ENCODE assay signal across 1 fruit fly cellular context in genomic region chr3L:17978468-17978875, dm6.
TF ChIP-seq lines count a peak whose summit lies in the region.

No protein-coding gene starts in this region.

TF ChIP-seq in whole organism, embryonic, 481 proteins besides CTCF, POLR2A, EP300 and RAD21 (continued from another document and continues in another):
- TF ChIP-seq odd (GFP tag; optimal IDR thresholded peaks at IDR 0.05; lab: Kevin White, UChicago): no peak
- no peak for TF ChIP-seq CG7271 (tag; optimal IDR thresholded peaks at IDR 0.05; lab: Kevin White, UChicago)
- TF ChIP-seq slbo (GFP tag; IDR thresholded peaks at IDR 0.05; lab: Robert Waterston, UW): no peak
- no peak for TF ChIP-seq Adf1 (GFP tag; IDR thresholded peaks at IDR 0.05; lab: Robert Waterston, UW)
- no peak for TF ChIP-seq sob (GFP tag; IDR thresholded peaks at IDR 0.05; lab: Robert Waterston, UW)
- no peak for TF ChIP-seq jigr1 (GFP tag; IDR thresholded peaks at IDR 0.05; lab: Robert Waterston, UW)
- TF ChIP-seq HLH54F (GFP tag; optimal IDR thresholded peaks at IDR 0.05; lab: Kevin White, UChicago): no peak
- TF ChIP-seq CG12391 (tag; optimal IDR thresholded peaks at IDR 0.05; lab: Kevin White, UChicago): peak; percentile 60
- no peak for TF ChIP-seq CG34224 (GFP tag; IDR thresholded peaks at IDR 0.05; lab: Robert Waterston, UW; ENCODE audit: partially characterized antibody)
- peak; percentile 39 for TF ChIP-seq CoRest (tag; optimal IDR thresholded peaks at IDR 0.05; lab: Kevin White, UChicago)
- TF ChIP-seq pfk (GFP tag; optimal IDR thresholded peaks at IDR 0.05; lab: Kevin White, UChicago): no peak
- no peak for TF ChIP-seq CG15011 (GFP tag; optimal IDR thresholded peaks at IDR 0.05; lab: Kevin White, UChicago)
- TF ChIP-seq GATAe (GFP tag; conservative IDR thresholded peaks at IDR 0.05; lab: Robert Waterston, UW): no peak
- TF ChIP-seq Sox102F (GFP tag; optimal IDR thresholded peaks at IDR 0.05; lab: Kevin White, UChicago): peak; percentile 74
- no peak for TF ChIP-seq Dll (GFP tag; IDR thresholded peaks at IDR 0.05; lab: Robert Waterston, UW; ENCODE audit: partially characterized antibody)
- TF ChIP-seq Sox100B (GFP tag; optimal IDR thresholded peaks at IDR 0.05; lab: Kevin White, UChicago): peak; percentile 25
- TF ChIP-seq CG15269 (tag; optimal IDR thresholded peaks at IDR 0.05; lab: Kevin White, UChicago): no peak
- no peak for TF ChIP-seq stwl (tag; optimal IDR thresholded peaks at IDR 0.05; lab: Kevin White, UChicago)
- no peak for TF ChIP-seq CG32772 (GFP tag; IDR thresholded peaks at IDR 0.05; lab: Robert Waterston, UW)
- no peak for TF ChIP-seq Scr (GFP tag; IDR thresholded peaks at IDR 0.05; lab: Robert Waterston, UW; ENCODE audit: partially characterized antibody)
- TF ChIP-seq bowl (GFP tag; IDR thresholded peaks at IDR 0.05; lab: Robert Waterston, UW): no peak
- no peak for TF ChIP-seq CG10274 (GFP tag; optimal IDR thresholded peaks at IDR 0.05; lab: Kevin White, UChicago)
- TF ChIP-seq exex (tag; optimal IDR thresholded peaks at IDR 0.05; lab: Kevin White, UChicago): no peak
- no peak for TF ChIP-seq dan (GFP tag; IDR thresholded peaks at IDR 0.05; lab: Robert Waterston, UW)
- TF ChIP-seq pita (GFP tag; optimal IDR thresholded peaks at IDR 0.05; lab: Kevin White, UChicago): no peak
- TF ChIP-seq unc-4 (GFP tag; IDR thresholded peaks at IDR 0.05; lab: Robert Waterston, UW; ENCODE audit: partially characterized antibody): no peak
- TF ChIP-seq ato (GFP tag; IDR thresholded peaks at IDR 0.05; lab: Robert Waterston, UW; ENCODE audit: partially characterized antibody): no peak
- TF ChIP-seq tio (GFP tag; optimal IDR thresholded peaks at IDR 0.05; lab: Kevin White, UChicago): no peak
- TF ChIP-seq maf-S (GFP tag; optimal IDR thresholded peaks at IDR 0.05; lab: Kevin White, UChicago): no peak
- no peak for TF ChIP-seq Jarid2 (GFP tag; optimal IDR thresholded peaks at IDR 0.05; lab: Kevin White, UChicago)
- no peak for TF ChIP-seq CG4707 (GFP tag; optimal IDR thresholded peaks at IDR 0.05; lab: Kevin White, UChicago)
- TF ChIP-seq gcm (GFP tag; optimal IDR thresholded peaks at IDR 0.05; lab: Kevin White, UChicago): no peak
- no peak for TF ChIP-seq cas (GFP tag; IDR thresholded peaks at IDR 0.05; lab: Robert Waterston, UW)
- TF ChIP-seq CG18476 (GFP tag; optimal IDR thresholded peaks at IDR 0.05; lab: Kevin White, UChicago): no peak
- TF ChIP-seq Ets97D (GFP tag; optimal IDR thresholded peaks at IDR 0.05; lab: Kevin White, UChicago): no peak
- no peak for TF ChIP-seq YL-1 (GFP tag; optimal IDR thresholded peaks at IDR 0.05; lab: Kevin White, UChicago)
- TF ChIP-seq CG2712 (tag; optimal IDR thresholded peaks at IDR 0.05; lab: Kevin White, UChicago): peak; percentile 70
- no peak for TF ChIP-seq NK7.1 (GFP tag; optimal IDR thresholded peaks at IDR 0.05; lab: Kevin White, UChicago)
- TF ChIP-seq lab (GFP tag; optimal IDR thresholded peaks at IDR 0.05; lab: Kevin White, UChicago): no peak
- no peak for TF ChIP-seq CG15479 (GFP tag; optimal IDR thresholded peaks at IDR 0.05; lab: Kevin White, UChicago)
- TF ChIP-seq CG16815 (GFP tag; optimal IDR thresholded peaks at IDR 0.05; lab: Kevin White, UChicago): peak; percentile 20
- no peak for TF ChIP-seq oc (tag; optimal IDR thresholded peaks at IDR 0.05; lab: Kevin White, UChicago)
- TF ChIP-seq trem (tag; optimal IDR thresholded peaks at IDR 0.05; lab: Kevin White, UChicago): peak; percentile 30
- no peak for TF ChIP-seq Aef1 (GFP tag; IDR thresholded peaks at IDR 0.05; lab: Robert Waterston, UW)
- peak; percentile 51 for TF ChIP-seq az2 (GFP tag; optimal IDR thresholded peaks at IDR 0.05; lab: Kevin White, UChicago)
- no peak for TF ChIP-seq chn (GFP tag; optimal IDR thresholded peaks at IDR 0.05; lab: Kevin White, UChicago)
- TF ChIP-seq klu (GFP tag; IDR thresholded peaks at IDR 0.05; lab: Robert Waterston, UW): no peak
- TF ChIP-seq CG7556 (GFP tag; optimal IDR thresholded peaks at IDR 0.05; lab: Kevin White, UChicago): no peak
- TF ChIP-seq Lim3 (GFP tag; IDR thresholded peaks at IDR 0.05; lab: Robert Waterston, UW): no peak
- no peak for TF ChIP-seq al (GFP tag; IDR thresholded peaks at IDR 0.05; lab: Robert Waterston, UW)
- no peak for TF ChIP-seq sens-2 (GFP tag; IDR thresholded peaks at IDR 0.05; lab: Robert Waterston, UW)
- no peak for TF ChIP-seq emc (GFP tag; optimal IDR thresholded peaks at IDR 0.05; lab: Kevin White, UChicago)
- TF ChIP-seq CG11560 (tag; IDR thresholded peaks at IDR 0.05; lab: Robert Waterston, UW): no peak
- TF ChIP-seq CG5953 (GFP tag; IDR thresholded peaks at IDR 0.05; lab: Robert Waterston, UW): no peak
- no peak for TF ChIP-seq yki (optimal IDR thresholded peaks at IDR 0.05; lab: Kevin White, UChicago)
- TF ChIP-seq CG9609 (GFP tag; optimal IDR thresholded peaks at IDR 0.05; lab: Kevin White, UChicago): no peak
- TF ChIP-seq Nf-YB (GFP tag; optimal IDR thresholded peaks at IDR 0.05; lab: Kevin White, UChicago): no peak
- no peak for TF ChIP-seq H2.0 (GFP tag; IDR thresholded peaks at IDR 0.05; lab: Robert Waterston, UW)
- TF ChIP-seq mam (GFP tag; optimal IDR thresholded peaks at IDR 0.05; lab: Kevin White, UChicago): no peak
- no peak for TF ChIP-seq tup (GFP tag; optimal IDR thresholded peaks at IDR 0.05; lab: Kevin White, UChicago)
- peak; percentile 43; the same call in 1 of the 2 replicates for TF ChIP-seq sisA (GFP tag; IDR thresholded peaks at IDR 0.05; lab: Robert Waterston, UW)
- peak; percentile 45 for TF ChIP-seq D19A (tag; optimal IDR thresholded peaks at IDR 0.05; lab: Kevin White, UChicago)
- TF ChIP-seq vvl (GFP tag; IDR thresholded peaks at IDR 0.05; lab: Robert Waterston, UW): no peak
- no peak for TF ChIP-seq CG17912 (GFP tag; optimal IDR thresholded peaks at IDR 0.05; lab: Kevin White, UChicago)
- TF ChIP-seq ems (GFP tag; optimal IDR thresholded peaks at IDR 0.05; lab: Kevin White, UChicago): no peak
- TF ChIP-seq dmrt99B (tag; optimal IDR thresholded peaks at IDR 0.05; lab: Kevin White, UChicago): peak; percentile 62
- TF ChIP-seq CG10565 (GFP tag; optimal IDR thresholded peaks at IDR 0.05; lab: Kevin White, UChicago): no peak
- no peak for TF ChIP-seq dysf (GFP tag; IDR thresholded peaks at IDR 0.05; lab: Robert Waterston, UW)
- no peak for TF ChIP-seq CG14050 (GFP tag; IDR thresholded peaks at IDR 0.05; lab: Robert Waterston, UW)
- TF ChIP-seq MESR4 (GFP tag; optimal IDR thresholded peaks at IDR 0.05; lab: Kevin White, UChicago): no peak
- TF ChIP-seq CG7786 (GFP tag; optimal IDR thresholded peaks at IDR 0.05; lab: Kevin White, UChicago): no peak
- no peak for TF ChIP-seq fu2 (GFP tag; optimal IDR thresholded peaks at IDR 0.05; lab: Kevin White, UChicago)
- no peak for TF ChIP-seq insv (GFP tag; optimal IDR thresholded peaks at IDR 0.05; lab: Kevin White, UChicago)
- no peak for TF ChIP-seq pnt (GFP tag; optimal IDR thresholded peaks at IDR 0.05; lab: Kevin White, UChicago)
- TF ChIP-seq lola (GFP tag; optimal IDR thresholded peaks at IDR 0.05; lab: Kevin White, UChicago): peak in 1 of 3 experiments; percentile 56
- TF ChIP-seq CG13424 (tag; optimal IDR thresholded peaks at IDR 0.05; lab: Kevin White, UChicago): peak; percentile 37
- TF ChIP-seq CG7987 (GFP tag; optimal IDR thresholded peaks at IDR 0.05; lab: Kevin White, UChicago): no peak
- no peak for TF ChIP-seq sc (optimal IDR thresholded peaks at IDR 0.05; lab: Kevin White, UChicago)
- TF ChIP-seq sc (GFP tag; optimal IDR thresholded peaks at IDR 0.05; lab: Kevin White, UChicago): peak; percentile 21
- no peak for TF ChIP-seq CG17328 (GFP tag; IDR thresholded peaks at IDR 0.05; lab: Robert Waterston, UW)
- TF ChIP-seq CrebB (tag; optimal IDR thresholded peaks at IDR 0.05; lab: Kevin White, UChicago): no peak
- no peak for TF ChIP-seq cad (GFP tag; optimal IDR thresholded peaks at IDR 0.05; lab: Kevin White, UChicago)
- TF ChIP-seq CG14667 (GFP tag; IDR thresholded peaks at IDR 0.05; lab: Robert Waterston, UW): no peak
- no peak for TF ChIP-seq CG12299 (tag; optimal IDR thresholded peaks at IDR 0.05; lab: Kevin White, UChicago)
- no peak for TF ChIP-seq onecut (GFP tag; IDR thresholded peaks at IDR 0.05; lab: Robert Waterston, UW)
- TF ChIP-seq prd (optimal IDR thresholded peaks at IDR 0.05; lab: Kevin White, UChicago): no peak
- peak; percentile 36; the same call in 1 of the 3 replicates for TF ChIP-seq prd (GFP tag; IDR thresholded peaks at IDR 0.05; lab: Robert Waterston, UW)
- no peak for TF ChIP-seq Dfd (GFP tag; optimal IDR thresholded peaks at IDR 0.05; lab: Kevin White, UChicago)
- peak; percentile 72 for TF ChIP-seq CG18262 (tag; optimal IDR thresholded peaks at IDR 0.05; lab: Kevin White, UChicago)
- TF ChIP-seq lmd (GFP tag; IDR thresholded peaks at IDR 0.05; lab: Robert Waterston, UW): peak; percentile 35; the same call in 1 of the 2 replicates
- no peak for TF ChIP-seq Gug (GFP tag; IDR thresholded peaks at IDR 0.05; lab: Robert Waterston, UW)
- no peak for TF ChIP-seq Mrtf (GFP tag; IDR thresholded peaks at IDR 0.05; lab: Robert Waterston, UW)
- no peak for TF ChIP-seq wek (GFP tag; optimal IDR thresholded peaks at IDR 0.05; lab: Kevin White, UChicago)
- TF ChIP-seq Atf3 (GFP tag; optimal IDR thresholded peaks at IDR 0.05; lab: Kevin White, UChicago): no peak
- TF ChIP-seq toy (GFP tag; IDR thresholded peaks at IDR 0.05; lab: Robert Waterston, UW): no peak
- TF ChIP-seq Dp (GFP tag; optimal IDR thresholded peaks at IDR 0.05; lab: Kevin White, UChicago): no peak
- TF ChIP-seq h (optimal IDR thresholded peaks at IDR 0.05; lab: Kevin White, UChicago): no peak
- TF ChIP-seq btn (GFP tag; optimal IDR thresholded peaks at IDR 0.05; lab: Kevin White, UChicago): no peak
- no peak for TF ChIP-seq CG9727 (GFP tag; optimal IDR thresholded peaks at IDR 0.05; lab: Kevin White, UChicago)
- no peak for TF ChIP-seq Rx (GFP tag; IDR thresholded peaks at IDR 0.05; lab: Robert Waterston, UW)
- TF ChIP-seq sna (GFP tag; IDR thresholded peaks at IDR 0.05; lab: Robert Waterston, UW; ENCODE audit: partially characterized antibody): no peak
- no peak for TF ChIP-seq CG32532 (GFP tag; IDR thresholded peaks at IDR 0.05; lab: Robert Waterston, UW)
- no peak for TF ChIP-seq eyg (GFP tag; optimal IDR thresholded peaks at IDR 0.05; lab: Kevin White, UChicago)
- TF ChIP-seq Ravus (GFP tag; IDR thresholded peaks at IDR 0.05; lab: Robert Waterston, UW): no peak
- no peak for TF ChIP-seq CG10543 (GFP tag; optimal IDR thresholded peaks at IDR 0.05; lab: Kevin White, UChicago)
- TF ChIP-seq CG2678 (tag; optimal IDR thresholded peaks at IDR 0.05; lab: Kevin White, UChicago): peak; percentile 43
- peak; percentile 30; the same call in 1 of the 2 replicates for TF ChIP-seq Xrp1 (GFP tag; IDR thresholded peaks at IDR 0.05; lab: Robert Waterston, UW)
- peak; percentile 68 for TF ChIP-seq phol (tag; optimal IDR thresholded peaks at IDR 0.05; lab: Kevin White, UChicago)
- peak; percentile 54 for TF ChIP-seq fd96Cb (tag; optimal IDR thresholded peaks at IDR 0.05; lab: Kevin White, UChicago)
- TF ChIP-seq Sry-β (GFP tag; optimal IDR thresholded peaks at IDR 0.05; lab: Kevin White, UChicago): no peak
- no peak for TF ChIP-seq CG3847 (GFP tag; IDR thresholded peaks at IDR 0.05; lab: Robert Waterston, UW)
- TF ChIP-seq CG2202 (tag; optimal IDR thresholded peaks at IDR 0.05; lab: Kevin White, UChicago): no peak
- TF ChIP-seq Blimp-1 (GFP tag; optimal IDR thresholded peaks at IDR 0.05; lab: Kevin White, UChicago): peak; percentile 68
- no peak for TF ChIP-seq CG4360 (GFP tag; IDR thresholded peaks at IDR 0.05; lab: Robert Waterston, UW)
- no peak for TF ChIP-seq sug (tag; optimal IDR thresholded peaks at IDR 0.05; lab: Kevin White, UChicago)
- TF ChIP-seq Tbp (GFP tag; optimal IDR thresholded peaks at IDR 0.05; lab: Kevin White, UChicago): no peak
- TF ChIP-seq CG3726 (GFP tag; IDR thresholded peaks at IDR 0.05; lab: Robert Waterston, UW): no peak
- no peak for TF ChIP-seq Eip74EF (GFP tag; optimal IDR thresholded peaks at IDR 0.05; lab: Kevin White, UChicago)
- no peak for TF ChIP-seq CG2199 (GFP tag; IDR thresholded peaks at IDR 0.05; lab: Robert Waterston, UW)
- no peak for TF ChIP-seq Lpt (GFP tag; optimal IDR thresholded peaks at IDR 0.05; lab: Kevin White, UChicago)
- no peak for TF ChIP-seq CG13123 (GFP tag; optimal IDR thresholded peaks at IDR 0.05; lab: Kevin White, UChicago)
- no peak for TF ChIP-seq CG11723 (GFP tag; optimal IDR thresholded peaks at IDR 0.05; lab: Kevin White, UChicago)
- TF ChIP-seq grau (tag; optimal IDR thresholded peaks at IDR 0.05; lab: Kevin White, UChicago): peak; percentile 43
- TF ChIP-seq gsb-n (tag; optimal IDR thresholded peaks at IDR 0.05; lab: Kevin White, UChicago): peak; percentile 28
- no peak for TF ChIP-seq CG5180 (GFP tag; optimal IDR thresholded peaks at IDR 0.05; lab: Kevin White, UChicago)
- TF ChIP-seq NFAT (GFP tag; IDR thresholded peaks at IDR 0.05; lab: Robert Waterston, UW): no peak
- no peak for TF ChIP-seq Deaf1 (tag; optimal IDR thresholded peaks at IDR 0.05; lab: Kevin White, UChicago)
- TF ChIP-seq CG12744 (GFP tag; optimal IDR thresholded peaks at IDR 0.05; lab: Kevin White, UChicago): no peak
- no peak for TF ChIP-seq psq (GFP tag; optimal IDR thresholded peaks at IDR 0.05; lab: Kevin White, UChicago)
- TF ChIP-seq CG10209 (GFP tag; optimal IDR thresholded peaks at IDR 0.05; lab: Kevin White, UChicago): no peak
- peak; percentile 49 for TF ChIP-seq Oli (tag; optimal IDR thresholded peaks at IDR 0.05; lab: Kevin White, UChicago)
- no peak for TF ChIP-seq jing (GFP tag; optimal IDR thresholded peaks at IDR 0.05; lab: Kevin White, UChicago)
- TF ChIP-seq CG7839 (tag; optimal IDR thresholded peaks at IDR 0.05; lab: Kevin White, UChicago): peak; percentile 52
- TF ChIP-seq gsb (GFP tag; IDR thresholded peaks at IDR 0.05; lab: Robert Waterston, UW): no peak
- no peak for TF ChIP-seq Dek (tag; optimal IDR thresholded peaks at IDR 0.05; lab: Kevin White, UChicago)
- no peak for TF ChIP-seq CG12155 (GFP tag; optimal IDR thresholded peaks at IDR 0.05; lab: Kevin White, UChicago)
- TF ChIP-seq schlank (tag; optimal IDR thresholded peaks at IDR 0.05; lab: Kevin White, UChicago): no peak
- TF ChIP-seq cwo (GFP tag; optimal IDR thresholded peaks at IDR 0.05; lab: Kevin White, UChicago): no peak
- TF ChIP-seq da (GFP tag; optimal IDR thresholded peaks at IDR 0.05; lab: Kevin White, UChicago): no peak
- peak in 1 of 2 experiments; percentile 1 for TF ChIP-seq chif (GFP tag; optimal IDR thresholded peaks at IDR 0.05; lab: Kevin White, UChicago)
- TF ChIP-seq Rfx (GFP tag; IDR thresholded peaks at IDR 0.05; lab: Robert Waterston, UW): no peak
